Worm (Caenorhabditis elegans): ENCODE measurements around the gene C29F5.8.

C29F5.8 gene

ce11 chrII:6347341-6348118 is 41.3 kb downstream of the C29F5.8 start, which contains the start of gene lgg-1:
Gene lgg-1 (minus strand): TSS chrII:6347719.
- TF ChIP-seq ceh-16 (tag; optimal IDR thresholded peaks at IDR 0.05) (no peak), dmd-4 (tag; optimal IDR thresholded peaks at IDR 0.05) (no peak), aly-2 (tag; optimal IDR thresholded peaks at IDR 0.05) (no peak), sem-4 (tag; optimal IDR thresholded peaks at IDR 0.05) (peak; percentile 9), gmeb-1 (tag; optimal IDR thresholded peaks at IDR 0.05) (no peak), ceh-82 (tag; optimal IDR thresholded peaks at IDR 0.05) (peak; percentile 28), nhr-21 (tag; optimal IDR thresholded peaks at IDR 0.05) (peak; percentile 50), F13H6.1 (tag; optimal IDR thresholded peaks at IDR 0.05) (no peak), nhr-23 (tag; optimal IDR thresholded peaks at IDR 0.05) (no peak), skn-1 (tag; optimal IDR thresholded peaks at IDR 0.05) (no peak), ama-1 (optimal IDR thresholded peaks at IDR 0.05) (peak; percentile 97), mdl-1 (tag; optimal IDR thresholded peaks at IDR 0.05) (peak; percentile 14 to 25), unc-55 (GFP tag; optimal IDR thresholded peaks at IDR 0.05) (peak; percentile 68), lin-11 (tag; optimal IDR thresholded peaks at IDR 0.05) (peak; percentile 60), snpc-4 (tag; optimal IDR thresholded peaks at IDR 0.05) (no peak), mbf-1 (tag; optimal IDR thresholded peaks at IDR 0.05) (no peak), fos-1 (tag; optimal IDR thresholded peaks at IDR 0.05) (peak; percentile 55), ztf-11 (tag; optimal IDR thresholded peaks at IDR 0.05) (no peak), unc-39 (tag; optimal IDR thresholded peaks at IDR 0.05) (no peak), nhr-129 (tag; optimal IDR thresholded peaks at IDR 0.05) (peak; percentile 91), Y55F3AM.14 (GFP tag; optimal IDR thresholded peaks at IDR 0.05) (peak; percentile 36), nhr-237 (tag; optimal IDR thresholded peaks at IDR 0.05) (no peak), alr-1 (tag; optimal IDR thresholded peaks at IDR 0.05) (no peak), lin-13 (GFP tag; optimal IDR thresholded peaks at IDR 0.05) (peak; percentile 15), lsy-2 (tag; optimal IDR thresholded peaks at IDR 0.05) (peak; percentile 36 to 59), ztf-1 (GFP tag; conservative IDR thresholded peaks at IDR 0.05) (no peak), unc-62 (GFP tag; optimal IDR thresholded peaks at IDR 0.05) (peak; percentile 14), mab-5 (tag; optimal IDR thresholded peaks at IDR 0.05) (no peak), crh-2 (tag; optimal IDR thresholded peaks at IDR 0.05) (peak; percentile 51), sma-9 (GFP tag; optimal IDR thresholded peaks at IDR 0.05) (peak; percentile 51), sma-9 (tag; optimal IDR thresholded peaks at IDR 0.05) (no peak), lin-39 (tag; optimal IDR thresholded peaks at IDR 0.05) (no peak), ztf-4 (tag; optimal IDR thresholded peaks at IDR 0.05) (no peak), peb-1 (tag; optimal IDR thresholded peaks at IDR 0.05) (no peak), egl-27 (tag; optimal IDR thresholded peaks at IDR 0.05) (peak; percentile 45), nhr-77 (tag; optimal IDR thresholded peaks at IDR 0.05) (no peak), nhr-12 (tag; optimal IDR thresholded peaks at IDR 0.05) (no peak), sma-3 (GFP tag; optimal IDR thresholded peaks at IDR 0.05) (peak; percentile 35), ZK546.5 (tag; optimal IDR thresholded peaks at IDR 0.05) (no peak), elt-3 (tag; optimal IDR thresholded peaks at IDR 0.05) (no peak), C34F6.9 (tag; optimal IDR thresholded peaks at IDR 0.05) (peak; percentile 81), elt-1 (tag; optimal IDR thresholded peaks at IDR 0.05) (no peak), nhr-6 (tag; optimal IDR thresholded peaks at IDR 0.05) (peak; percentile 48), nhr-25 (tag; optimal IDR thresholded peaks at IDR 0.05) (peak; percentile 55), nhr-11 (tag; optimal IDR thresholded peaks at IDR 0.05) (no peak), nhr-10 (tag; optimal IDR thresholded peaks at IDR 0.05) (no peak), R02D3.7 (tag; optimal IDR thresholded peaks at IDR 0.05) (no peak), zag-1 (tag; optimal IDR thresholded peaks at IDR 0.05) (peak; percentile 71), blmp-1 (tag; optimal IDR thresholded peaks at IDR 0.05; ENCODE audit: insufficient read depth) (peak; percentile 83)

Measured in whole organism, L2 larva.